Worm (Caenorhabditis elegans) whole organism, mixed stage, embryonic: Measurements from ENCODE around the gene C18E9.8.

Experiments
- blmp-1 ChIP-seq: fragments of 150-350 bp; optimal IDR thresholded peaks from 2 replicates; lab custom pipeline; 2014; ENCODE audit warnings: missing biosample characterization, missing genetic modification characterization
- elt-1 ChIP-seq: sonication (generic microtip); optimal IDR thresholded peaks from 2 replicates; lab custom pipeline; 2017; ENCODE audit warnings: missing genetic modification characterization, mild to moderate bottlenecking, missing compliant biosample characterization, antibody characterized with exemption, moderate library complexity, borderline replicate concordance; ENCODE audit not compliant: insufficient read depth
- elt-3 ChIP-seq: fragments of 150-350 bp; optimal IDR thresholded peaks from 2 replicates; lab custom pipeline; 2014; ENCODE audit warnings: missing biosample characterization, missing genetic modification characterization
- lsy-2 ChIP-seq: fragments of 150-350 bp; optimal IDR thresholded peaks from 2 replicates; lab custom pipeline; 2014; ENCODE audit warnings: missing biosample characterization, missing genetic modification characterization
- mep-1 ChIP-seq: fragments of 150-350 bp; optimal IDR thresholded peaks from 2 replicates; lab custom pipeline; 2017; ENCODE audit warnings: missing biosample characterization, missing genetic modification reagents, missing genetic modification characterization, inconsistent platforms
- snpc-4 ChIP-seq: fragments of 150-350 bp; optimal IDR thresholded peaks from 2 replicates; lab custom pipeline; 2014; ENCODE audit warnings: missing biosample characterization, missing genetic modification characterization
- unc-62 ChIP-seq: fragments of 150-350 bp; optimal IDR thresholded peaks from 2 replicates; lab custom pipeline; 2014; ENCODE audit warnings: missing biosample characterization, missing genetic modification reagents, missing genetic modification characterization

- no peak for TF ChIP-seq lsy-2 (tag; lab: Kevin White, UChicago)
- TF ChIP-seq elt-1: no peak
- no peak for TF ChIP-seq snpc-4 (tag; lab: Kevin White, UChicago)
- TF ChIP-seq blmp-1 (tag; lab: Kevin White, UChicago): no peak
- no peak for TF ChIP-seq mep-1 (tag; lab: Kevin White, UChicago)
- no peak for TF ChIP-seq elt-3
- TF ChIP-seq unc-62: no peak
These were observed 40.5 kb downstream of the C18E9.8 start, which contains the start of gene cutl-15 for ce11 chrII:8947391-8947790.
